Fruit fly (Drosophila melanogaster): ENCODE data around the gene CG3857.

The CG3857 gene

DNA sequence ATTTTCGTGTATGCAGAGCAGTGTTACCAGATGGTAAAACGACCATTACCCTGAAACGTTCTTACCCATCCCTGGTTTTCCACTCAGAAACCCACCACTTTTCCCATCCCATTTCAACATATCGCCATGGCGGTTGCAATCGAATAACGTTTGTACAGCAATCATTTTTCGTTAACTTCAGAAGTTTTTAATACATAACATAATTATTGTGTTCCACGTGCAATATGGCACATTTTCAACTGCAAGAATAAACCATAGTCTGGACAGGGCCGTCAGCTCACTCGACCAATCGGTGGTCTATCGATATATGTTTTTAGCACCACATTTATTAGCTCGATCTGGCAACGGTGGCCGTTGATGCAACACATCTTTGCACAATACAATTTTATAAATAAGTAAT, 49.9 kb downstream of the CG3857 start, which contains the start of the genes trr and mRpL16 (continued):
- TF ChIP-seq trh (GFP tag; optimal IDR thresholded peaks at IDR 0.05) (no peak), CG11696 (GFP tag; IDR thresholded peaks at IDR 0.05) (no peak), CG15269 (tag; optimal IDR thresholded peaks at IDR 0.05) (no peak), Ets97D (GFP tag; optimal IDR thresholded peaks at IDR 0.05) (peak; percentile 66), CG17186 (GFP tag; optimal IDR thresholded peaks at IDR 0.05) (peak; percentile 32), CG7556 (GFP tag; optimal IDR thresholded peaks at IDR 0.05) (peak; percentile 4), CG2129 (GFP tag; IDR thresholded peaks at IDR 0.05; ENCODE audit: partially characterized antibody) (peak; percentile 44; the same call in 1 of the 2 replicates), Mad (GFP tag; optimal IDR thresholded peaks at IDR 0.05) (peak; percentile 58), sim (GFP tag; IDR thresholded peaks at IDR 0.05) (no peak), tio (GFP tag; optimal IDR thresholded peaks at IDR 0.05) (no peak), abd-A (tag; optimal IDR thresholded peaks at IDR 0.05) (no peak), cwo (GFP tag; optimal IDR thresholded peaks at IDR 0.05) (no peak), ftz-f1 (GFP tag; optimal IDR thresholded peaks at IDR 0.05) (no peak), sens (GFP tag) (peak; percentile 86), CTCF (GFP tag; optimal IDR thresholded peaks at IDR 0.05) (no peak), CG8765 (GFP tag; IDR thresholded peaks at IDR 0.05) (no peak), sc (optimal IDR thresholded peaks at IDR 0.05) (no peak), sc (GFP tag; optimal IDR thresholded peaks at IDR 0.05) (no peak), CG11723 (GFP tag; optimal IDR thresholded peaks at IDR 0.05) (no peak), HLH3B (GFP tag; IDR thresholded peaks at IDR 0.05) (no peak), bsh (GFP tag; optimal IDR thresholded peaks at IDR 0.05) (peak in 1 of 2 experiments; percentile 33), cg (GFP tag; optimal IDR thresholded peaks at IDR 0.05) (peak; percentile 7), CG34422 (GFP tag; IDR thresholded peaks at IDR 0.05) (peak; percentile 64; the same call in 1 of the 3 replicates), CG33213 (GFP tag; optimal IDR thresholded peaks at IDR 0.05) (peak; percentile 12), CG14050 (GFP tag; IDR thresholded peaks at IDR 0.05) (no peak), caup (GFP tag; optimal IDR thresholded peaks at IDR 0.05; ENCODE audit: severe bottlenecking) (peak; percentile 36), hbn (GFP tag; IDR thresholded peaks at IDR 0.05; ENCODE audit: partially characterized antibody) (peak; percentile 76), ab (GFP tag; optimal IDR thresholded peaks at IDR 0.05) (no peak), Dek (tag; optimal IDR thresholded peaks at IDR 0.05) (peak; percentile 25), Fer1 (GFP tag; optimal IDR thresholded peaks at IDR 0.05) (peak; percentile 53), CG17385 (GFP tag; optimal IDR thresholded peaks at IDR 0.05) (no peak), ttk (GFP tag; IDR thresholded peaks at IDR 0.05) (no peak), Taf1 (GFP tag; IDR thresholded peaks at IDR 0.05) (no peak; the same call in 1 of the 2 replicates), ato (GFP tag; IDR thresholded peaks at IDR 0.05; ENCODE audit: partially characterized antibody) (0 out of 2 replicates have a peak, but pooled peaks have one; percentile 45), Tbp (GFP tag; optimal IDR thresholded peaks at IDR 0.05) (no peak), zen2 (GFP tag; IDR thresholded peaks at IDR 0.05; ENCODE audit: partially characterized antibody) (peak; percentile 30; the same call in 1 of the 3 replicates), Chrac-16 (GFP tag; optimal IDR thresholded peaks at IDR 0.05) (peak; percentile 19), Hmx (GFP tag; optimal IDR thresholded peaks at IDR 0.05) (no peak), Aef1 (GFP tag; IDR thresholded peaks at IDR 0.05) (no peak), CG13624 (GFP tag; optimal IDR thresholded peaks at IDR 0.05) (peak; percentile 39), CG1603 (tag; optimal IDR thresholded peaks at IDR 0.05) (peak; percentile 85), E2f1 (GFP tag; IDR thresholded peaks at IDR 0.05) (no peak), ssp (GFP tag; IDR thresholded peaks at IDR 0.05) (peak; percentile 88), CG1832 (GFP tag; optimal IDR thresholded peaks at IDR 0.05) (no peak), vnd (GFP tag; IDR thresholded peaks at IDR 0.05; ENCODE audit: partially characterized antibody) (peak; percentile 71), HmgD (GFP tag; optimal IDR thresholded peaks at IDR 0.05) (no peak), CG5953 (GFP tag; IDR thresholded peaks at IDR 0.05) (no peak), GATAe (GFP tag; conservative IDR thresholded peaks at IDR 0.05) (no peak), ac (GFP tag; optimal IDR thresholded peaks at IDR 0.05) (no peak), mirr (GFP tag; optimal IDR thresholded peaks at IDR 0.05) (peak; percentile 40), CG13894 (tag; optimal IDR thresholded peaks at IDR 0.05) (no peak), gfzf (GFP tag; optimal IDR thresholded peaks at IDR 0.05) (peak; percentile 75)

All from whole organism, embryonic.